Fruit fly (Drosophila melanogaster): ENCODE results near the gene HLH4C.

DNA sequence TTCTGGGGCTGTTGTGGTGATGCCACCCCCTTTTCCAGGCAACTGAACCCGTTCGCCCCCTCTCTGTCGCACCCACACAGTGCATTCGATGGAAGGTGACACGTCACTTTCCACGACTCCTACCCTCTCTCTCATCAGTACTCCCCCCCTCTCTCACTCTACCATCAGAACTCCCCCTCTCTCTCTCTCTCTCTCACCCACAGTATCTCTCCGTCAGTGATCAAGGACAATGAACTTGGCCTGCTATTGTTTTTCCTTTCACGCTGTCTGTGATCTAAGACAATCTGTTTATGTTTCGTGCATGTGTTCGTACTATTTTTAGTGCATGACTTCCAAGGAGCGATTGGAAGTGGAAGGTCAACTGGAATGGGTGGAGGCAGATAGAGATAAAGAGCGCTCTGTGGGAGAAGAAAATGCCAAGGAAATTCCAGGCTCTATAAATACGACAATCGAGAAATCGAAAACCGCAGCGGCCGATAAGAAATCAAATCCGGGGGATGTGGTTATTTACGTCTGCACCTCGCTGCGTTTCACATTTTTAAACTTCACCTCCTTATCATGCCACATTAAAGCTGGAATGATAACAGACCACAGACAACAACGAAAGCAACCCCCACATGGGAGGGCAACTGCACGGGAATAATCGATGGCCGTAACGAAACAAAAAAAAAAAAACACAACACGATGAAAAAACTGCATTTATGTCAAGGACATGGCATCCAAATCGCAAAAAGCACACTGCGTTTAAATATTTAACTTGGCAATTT, 31.1 kb upstream of the HLH4C start:
- no peak for TF ChIP-seq CTCF (optimal IDR thresholded peaks at IDR 0.05)
- no peak for TF ChIP-seq CG8478 (optimal IDR thresholded peaks at IDR 0.05)

All from S2 (cell line).